Worm (Caenorhabditis elegans) whole organism, young adult: Measurements from ENCODE around the gene ceh-10.

Experiments used
- B0336.3 ChIP-seq: fragments of 200-800 bp; sonication (Bioruptor generic); IDR thresholded peaks from 2 replicates; pipeline ENCODE4 v1.3.6; 2022; ENCODE audit warnings: missing genetic modification characterization, missing compliant biosample characterization
- F33H1.4 ChIP-seq: fragments of 200-800 bp; sonication (Bioruptor generic); IDR thresholded peaks from 2 replicates; pipeline ENCODE4 v1.3.6; 2022; ENCODE audit warnings: missing genetic modification reagents, missing genetic modification characterization, missing compliant biosample characterization
- F37B4.10 ChIP-seq: fragments of 200-800 bp; sonication (Bioruptor generic); IDR thresholded peaks from 2 replicates; pipeline ENCODE4 v1.3.6; 2022; ENCODE audit warnings: missing genetic modification characterization, missing compliant biosample characterization
- F39B2.1 ChIP-seq: fragments of 200-800 bp; sonication (Bioruptor generic); IDR thresholded peaks from 2 replicates; pipeline ENCODE4 v1.3.6; 2022; ENCODE audit warnings: missing genetic modification reagents, missing genetic modification characterization, missing compliant biosample characterization
- F52B5.7 ChIP-seq: sonication (generic microtip); optimal IDR thresholded peaks from 2 replicates; lab custom pipeline; 2016; ENCODE audit warnings: mild to moderate bottlenecking, missing genetic modification characterization, missing compliant biosample characterization
- K12H6.12 ChIP-seq: fragments of 200-800 bp; sonication (Bioruptor generic); optimal IDR thresholded peaks from 2 replicates; lab custom pipeline; 2018; ENCODE audit warnings: mild to moderate bottlenecking, missing genetic modification characterization, missing compliant biosample characterization
- T07F8.4 ChIP-seq: sonication (generic microtip); optimal IDR thresholded peaks from 2 replicates; lab custom pipeline; 2016; ENCODE audit warnings: mild to moderate bottlenecking, missing genetic modification characterization, moderate library complexity, missing compliant biosample characterization
- ZK185.1 ChIP-seq: sonication (generic microtip); optimal IDR thresholded peaks from 2 replicates; lab custom pipeline; 2016; ENCODE audit warnings: mild to moderate bottlenecking, missing genetic modification characterization, missing compliant biosample characterization; ENCODE audit not compliant: poor library complexity, severe bottlenecking
- aptf-2 ChIP-seq: fragments of 200-800 bp; sonication (Bioruptor generic); conservative IDR thresholded peaks from 2 replicates; pipeline ENCODE4 v1.3.6; 2022; ENCODE audit warnings: missing genetic modification reagents, missing genetic modification characterization, missing compliant biosample characterization
- athp-1 ChIP-seq: sonication (generic microtip); optimal IDR thresholded peaks from 2 replicates; lab custom pipeline; 2017; ENCODE audit warnings: mild to moderate bottlenecking, missing genetic modification characterization, missing compliant biosample characterization
- bed-2 ChIP-seq: fragments of 200-800 bp; sonication (Bioruptor generic); IDR thresholded peaks from 2 replicates; pipeline ENCODE4 v1.3.6; 2022; ENCODE audit warnings: missing genetic modification reagents, missing genetic modification characterization, missing compliant biosample characterization
- cebp-1 ChIP-seq, 2 experiments: fragments of 200-800 bp in 1 of 2; sonication (Bioruptor generic) in 1 of 2; sonication (generic microtip) in 1 of 2; IDR thresholded peaks in 1 of 2; optimal IDR thresholded peaks in 1 of 2; 2 replicates each; pipeline versions ENCODE4 v1.3.6 to Lab custom; 2017 to 2022; ENCODE audit warnings: missing compliant biosample characterization in 2 of 2, missing genetic modification characterization in 2 of 2, mild to moderate bottlenecking in 1 of 2, missing genetic modification reagents in 1 of 2, moderate library complexity in 1 of 2
- die-1 ChIP-seq: sonication (generic microtip); optimal IDR thresholded peaks from 2 replicates; lab custom pipeline; 2016; ENCODE audit warnings: missing genotype, mild to moderate bottlenecking, missing genetic modification characterization, missing compliant biosample characterization
- dox-1 ChIP-seq: fragments of 200-800 bp; sonication (Bioruptor generic); IDR thresholded peaks from 2 replicates; pipeline ENCODE4 v1.3.6; 2022; ENCODE audit warnings: missing genetic modification reagents, missing genetic modification characterization, missing compliant biosample characterization
- efl-1 ChIP-seq: fragments of 150-350 bp; optimal IDR thresholded peaks from 2 replicates; lab custom pipeline; 2014; ENCODE audit warnings: missing biosample characterization, missing genetic modification reagents, missing genetic modification characterization
- fkh-3 ChIP-seq: sonication (generic microtip); optimal IDR thresholded peaks from 2 replicates; lab custom pipeline; 2016; ENCODE audit warnings: mild to moderate bottlenecking, missing genetic modification characterization, missing compliant biosample characterization
- hmg-1.2 ChIP-seq: fragments of 200-800 bp; sonication (Bioruptor generic); IDR thresholded peaks from 2 replicates; pipeline ENCODE4 v1.3.6; 2022; ENCODE audit warnings: missing genetic modification reagents, missing genetic modification characterization, missing compliant biosample characterization
- hmg-20 ChIP-seq: fragments of 200-800 bp; sonication (Bioruptor generic); IDR thresholded peaks from 2 replicates; pipeline ENCODE4 v1.3.6; 2022; ENCODE audit warnings: missing genetic modification reagents, missing genetic modification characterization, missing compliant biosample characterization
- let-526 ChIP-seq: fragments of 200-800 bp; sonication (Bioruptor generic); IDR thresholded peaks from 2 replicates; pipeline ENCODE4 v1.3.6; 2022; ENCODE audit warnings: missing genetic modification reagents, missing genetic modification characterization, missing compliant biosample characterization
- lin-54 ChIP-seq: fragments of 200-800 bp; sonication (Bioruptor generic); optimal IDR thresholded peaks from 2 replicates; lab custom pipeline; 2018; ENCODE audit warnings: mild to moderate bottlenecking, missing genetic modification characterization, missing compliant biosample characterization
- lsl-1 ChIP-seq: fragments of 200-800 bp; sonication (Bioruptor generic); optimal IDR thresholded peaks from 2 replicates; lab custom pipeline; 2018; ENCODE audit warnings: mild to moderate bottlenecking, missing genetic modification characterization, moderate library complexity, missing compliant biosample characterization
- lsy-27 ChIP-seq: sonication (generic microtip); optimal IDR thresholded peaks from 2 replicates; lab custom pipeline; 2017; ENCODE audit warnings: missing genetic modification characterization, mild to moderate bottlenecking, missing compliant biosample characterization, antibody characterized with exemption, missing genotype, borderline replicate concordance; ENCODE audit not compliant: insufficient read depth
- madf-10 ChIP-seq: sonication (generic microtip); optimal IDR thresholded peaks from 2 replicates; lab custom pipeline; 2016; ENCODE audit warnings: mild to moderate bottlenecking, missing genetic modification characterization, missing compliant biosample characterization
- madf-3 ChIP-seq: fragments of 200-800 bp; sonication (Bioruptor generic); IDR thresholded peaks from 2 replicates; pipeline ENCODE4 v1.3.6; 2022; ENCODE audit warnings: missing genetic modification reagents, missing genetic modification characterization, missing compliant biosample characterization
- madf-6 ChIP-seq: fragments of 200-800 bp; sonication (Bioruptor generic); IDR thresholded peaks from 2 replicates; pipeline ENCODE4 v1.3.6; 2022; ENCODE audit warnings: missing genetic modification reagents, missing genetic modification characterization, missing compliant biosample characterization
- madf-8 ChIP-seq: fragments of 200-800 bp; sonication (Bioruptor generic); conservative IDR thresholded peaks from 2 replicates; pipeline ENCODE4 v1.3.6; 2022; ENCODE audit warnings: missing genetic modification reagents, missing genetic modification characterization, missing compliant biosample characterization
- nhr-27 ChIP-seq: fragments of 200-800 bp; sonication (Bioruptor generic); optimal IDR thresholded peaks from 2 replicates; lab custom pipeline; 2018; ENCODE audit warnings: mild to moderate bottlenecking, missing genetic modification characterization, moderate library complexity, missing compliant biosample characterization
- nhr-80 ChIP-seq: sonication (generic microtip); optimal IDR thresholded peaks from 2 replicates; lab custom pipeline; 2016; ENCODE audit warnings: missing genetic modification characterization, missing compliant biosample characterization
- rcor-1 ChIP-seq: fragments of 200-800 bp; sonication (Bioruptor generic); IDR thresholded peaks from 2 replicates; pipeline ENCODE4 v1.3.6; 2022; ENCODE audit warnings: missing genetic modification reagents, missing genetic modification characterization, missing compliant biosample characterization
- sdz-38 ChIP-seq: sonication (generic microtip); optimal IDR thresholded peaks from 2 replicates; lab custom pipeline; 2016; ENCODE audit warnings: missing genotype, missing genetic modification characterization, missing compliant biosample characterization
- snpc-4 ChIP-seq, 5 experiments: fragments of 150-350 bp in 1 of 5; sonication (generic microtip) in 4 of 5; optimal IDR thresholded peaks; 2 replicates each; lab custom pipeline; 2014 to 2018; ENCODE audit warnings: missing genetic modification characterization in 5 of 5, missing biosample characterization in 3 of 5, antibody characterized with exemption in 2 of 5, mild to moderate bottlenecking in 2 of 5, missing compliant biosample characterization in 2 of 5, missing genotype in 2 of 5, moderate library complexity in 2 of 5, missing genetic modification reagents in 1 of 5
- tbx-9 ChIP-seq: sonication (generic microtip); optimal IDR thresholded peaks from 2 replicates; lab custom pipeline; 2016; ENCODE audit warnings: borderline replicate concordance, missing genetic modification characterization, inconsistent platforms, missing compliant biosample characterization
- unc-130 ChIP-seq: sonication (generic microtip); optimal IDR thresholded peaks from 2 replicates; lab custom pipeline; 2016; ENCODE audit warnings: missing genetic modification reagents, missing genetic modification characterization, missing compliant biosample characterization
- zfh-2 ChIP-seq: fragments of 200-800 bp; sonication (Bioruptor generic); conservative IDR thresholded peaks from 2 replicates; pipeline ENCODE4 v1.3.6; 2022; ENCODE audit warnings: missing genetic modification reagents, missing genetic modification characterization, missing compliant biosample characterization
- ztf-26 ChIP-seq: sonication (generic microtip); optimal IDR thresholded peaks from 2 replicates; lab custom pipeline; 2017; ENCODE audit warnings: missing genetic modification characterization, missing compliant biosample characterization

The ceh-10 gene

ce11 chrIII:5834053-5834452 lies 35.2 kb downstream of the ceh-10 start, which contains the start of gene R12B2.6:
R12B2.6 (minus strand) TSS chrIII:5834153.
- TF ChIP-seq rcor-1 (GFP tag; lab: Robert Waterston, UW): no peak
- no peak for TF ChIP-seq die-1 (tag; lab: Kevin White, UChicago)
- no peak for TF ChIP-seq hmg-20 (GFP tag; lab: Robert Waterston, UW)
- TF ChIP-seq lsl-1: peak; percentile 52

DNA sequence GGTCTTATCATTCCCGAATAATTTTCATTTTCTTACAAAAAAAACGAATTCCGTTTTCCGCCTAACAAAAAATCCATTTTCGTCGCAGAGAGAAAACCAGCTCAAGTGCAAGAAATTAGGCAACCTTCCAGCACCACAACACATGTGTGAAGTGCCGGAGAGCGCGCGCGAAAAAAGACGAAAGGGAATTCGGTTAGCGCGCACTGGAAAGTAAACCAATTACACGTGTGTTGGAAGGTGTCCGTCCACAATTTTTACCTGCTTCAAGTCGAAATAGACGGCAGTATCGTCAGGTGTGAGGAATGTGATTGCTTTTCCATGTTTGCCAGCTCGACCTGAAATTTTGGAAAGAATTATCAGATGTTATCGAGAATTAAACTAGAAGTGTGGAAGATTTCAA lies 35.8 kb downstream of the ceh-10 start:
- TF ChIP-seq athp-1 (tag; lab: Kevin White, UChicago) (no peak), madf-6 (GFP tag; lab: Robert Waterston, UW) (peak; percentile 42; the same call in 1 of the 2 replicates), sdz-38 (tag; lab: Kevin White, UChicago) (no peak), efl-1 (GFP tag; lab: Kevin White, UChicago) (peak; percentile 50), fkh-3 (tag; lab: Kevin White, UChicago) (no peak), madf-8 (GFP tag; lab: Robert Waterston, UW) (peak; percentile 22; the same call in 1 of the 2 replicates)

DNA sequence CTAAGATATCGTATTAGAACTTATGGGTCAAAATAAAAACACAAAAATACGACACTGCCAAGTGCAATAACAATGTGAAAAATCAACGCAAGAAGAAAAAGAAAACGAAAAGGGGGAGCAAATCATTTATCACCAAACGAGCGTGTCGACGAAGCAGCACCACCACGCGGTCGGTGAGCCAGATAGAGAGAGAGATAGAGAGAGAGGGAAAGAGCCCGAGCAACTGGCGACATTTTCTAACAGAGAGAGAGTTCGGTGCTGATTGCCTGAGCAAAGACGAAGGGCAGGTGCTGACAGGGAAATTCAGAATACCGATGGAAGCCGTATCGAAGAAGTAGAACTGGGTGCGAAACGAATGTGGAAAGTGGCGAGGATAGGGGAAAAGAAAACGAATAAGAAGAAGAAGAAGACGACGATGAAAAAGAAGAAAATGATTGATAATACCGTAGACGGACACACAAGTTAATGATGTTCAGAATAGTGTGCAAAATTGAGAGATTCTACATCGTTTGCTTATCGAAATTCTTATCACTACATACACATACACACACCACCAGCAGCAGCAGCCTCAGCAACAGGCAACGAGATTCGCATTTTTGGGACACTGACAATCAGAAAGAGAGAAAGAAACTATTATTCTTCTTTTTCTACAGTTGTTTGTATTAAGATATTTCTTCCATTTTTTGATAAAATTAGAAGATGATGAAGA lies 36.5 kb downstream of the ceh-10 start:
- peak; percentile 69 for TF ChIP-seq zfh-2
- peak; percentile 35 for TF ChIP-seq ztf-26 (tag; lab: Kevin White, UChicago)
- peak; percentile 8 for TF ChIP-seq lin-54 (GFP tag; lab: Kevin White, UChicago)
- no peak for TF ChIP-seq bed-2 (GFP tag; lab: Robert Waterston, UW)
- TF ChIP-seq cebp-1 (GFP tag; IDR thresholded peaks at IDR 0.05; lab: Robert Waterston, UW): no peak
- peak; percentile 24 for TF ChIP-seq cebp-1 (tag; optimal IDR thresholded peaks at IDR 0.05; lab: Kevin White, UChicago)
- peak; percentile 36 for TF ChIP-seq ZK185.1 (tag; lab: Kevin White, UChicago)
- 0 out of 2 replicates have a peak, but pooled peaks have one; percentile 17 for TF ChIP-seq dox-1
- TF ChIP-seq K12H6.12: no peak
- peak; percentile 87 for TF ChIP-seq nhr-80 (tag; lab: Kevin White, UChicago)
- TF ChIP-seq, all 124 proteins: peak for 7

- TF ChIP-seq madf-10 (no peak), hmg-1.2 (GFP tag; lab: Robert Waterston, UW) (peak; percentile 28; the same call in 1 of the 2 replicates), let-526 (GFP tag; lab: Robert Waterston, UW) (0 out of 2 replicates have a peak, but pooled peaks have one; percentile 6), F37B4.10 (0 out of 2 replicates have a peak, but pooled peaks have one; percentile 28), T07F8.4 (tag; lab: Kevin White, UChicago) (no peak)
Measured at ce11 chrIII:5836261-5836660, 37.4 kb downstream of the ceh-10 start.

ce11 chrIII:5836816-5837215 lies 38.0 kb downstream of the ceh-10 start, which contains the start of gene W04D12.1:
W04D12.1 (plus strand) TSS chrIII:5836926.
- TF ChIP-seq lsy-27 (tag; lab: Kevin White, UChicago) (no peak), madf-8 (GFP tag; lab: Robert Waterston, UW) (no peak), hmg-1.2 (GFP tag; lab: Robert Waterston, UW) (peak; percentile 58; the same call in 1 of the 2 replicates)

DNA sequence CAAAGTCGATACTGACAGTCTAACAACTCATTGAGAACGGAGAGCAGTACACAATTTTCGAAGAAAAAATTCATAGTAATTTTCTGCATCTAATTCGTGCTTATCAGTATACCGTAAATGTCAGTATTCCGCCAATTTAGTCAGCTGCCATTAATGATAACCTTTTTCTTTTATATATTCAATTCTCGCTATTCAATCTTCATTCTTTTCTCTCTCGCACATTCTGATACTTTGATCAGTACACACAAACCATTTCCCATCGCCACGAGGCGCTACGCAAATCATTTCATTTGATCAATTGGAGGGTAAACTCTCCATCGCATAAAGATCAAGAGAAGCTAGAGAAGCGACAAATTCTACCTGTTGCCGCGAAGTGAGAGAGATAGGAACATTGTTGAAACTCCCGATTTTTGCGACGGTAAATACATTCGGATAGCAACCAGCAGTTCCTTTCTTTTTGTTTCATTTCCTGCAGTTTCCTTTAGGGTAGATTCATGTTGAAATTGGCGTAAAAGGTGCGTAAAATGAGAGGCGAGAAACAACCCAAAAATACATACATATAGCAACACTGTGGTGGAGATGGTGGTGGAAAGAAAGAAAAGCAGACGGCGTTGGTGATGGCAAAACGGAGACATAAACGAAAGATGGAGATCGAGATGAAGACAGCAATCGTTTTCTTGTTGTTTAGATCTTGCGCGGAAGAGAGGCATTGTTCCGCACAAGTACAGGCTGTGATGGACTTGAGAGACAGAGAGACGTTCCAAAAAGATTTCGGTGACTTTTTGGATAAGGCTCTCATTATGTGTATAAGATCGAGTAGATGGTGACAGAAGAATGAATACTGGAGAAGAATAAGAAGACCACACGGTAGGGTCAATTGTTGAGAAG lies 39.6 kb downstream of the ceh-10 start:
- TF ChIP-seq die-1 (tag; lab: Kevin White, UChicago): no peak
- TF ChIP-seq B0336.3: no peak
- TF ChIP-seq madf-3 (GFP tag; lab: Robert Waterston, UW): no peak
- TF ChIP-seq nhr-27 (tag; lab: Kevin White, UChicago): no peak
- peak; percentile 9 for TF ChIP-seq lin-54 (GFP tag; lab: Kevin White, UChicago)
- TF ChIP-seq tbx-9 (tag; lab: Kevin White, UChicago): no peak
- no peak for TF ChIP-seq F52B5.7
- no peak for TF ChIP-seq rcor-1 (GFP tag; lab: Robert Waterston, UW)
- no peak for TF ChIP-seq aptf-2 (GFP tag; lab: Robert Waterston, UW)
- TF ChIP-seq snpc-4 (GFP tag; optimal IDR thresholded peaks at IDR 0.05; lab: Kevin White, UChicago): no peak
- TF ChIP-seq snpc-4 (tag; optimal IDR thresholded peaks at IDR 0.05; lab: Kevin White, UChicago): peak in 1 of 4 experiments; percentile 33
- no peak for TF ChIP-seq unc-130 (GFP tag; lab: Kevin White, UChicago)
- TF ChIP-seq F33H1.4 (GFP tag; lab: Robert Waterston, UW): no peak
- TF ChIP-seq F39B2.1 (GFP tag; lab: Robert Waterston, UW): no peak
